Fruit fly (Drosophila melanogaster): ENCODE measurements around the gene CG12541.

Gene CG12541

DNA sequence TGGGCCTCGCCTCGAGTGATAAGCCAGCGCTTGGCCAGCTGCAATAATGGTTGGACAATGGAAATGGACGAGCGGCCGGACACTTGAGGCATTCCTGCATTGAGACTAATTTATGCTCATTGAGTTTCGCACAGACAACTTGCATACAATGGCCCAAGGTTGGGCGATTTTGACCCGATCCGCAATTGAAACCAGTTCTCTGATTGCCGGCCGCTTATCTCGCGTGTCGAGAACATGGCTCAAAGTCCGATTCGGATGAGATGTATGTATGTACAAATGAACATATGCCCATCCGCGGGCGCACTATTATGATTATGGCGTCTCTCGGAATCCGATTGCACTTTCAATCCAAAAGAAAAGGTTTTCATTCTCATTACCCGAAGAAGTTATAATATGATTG is 34.8 kb upstream of the CG12541 start:
- TF ChIP-seq Drgx (GFP tag; IDR thresholded peaks at IDR 0.05) (0 out of 2 replicates have a peak, but pooled peaks have one; percentile 7), Med (GFP tag) (peak; percentile 7), CG8388 (GFP tag; optimal IDR thresholded peaks at IDR 0.05) (no peak), nom (GFP tag; optimal IDR thresholded peaks at IDR 0.05) (peak; percentile 92), dm (GFP tag; optimal IDR thresholded peaks at IDR 0.05) (no peak), zf30C (GFP tag; optimal IDR thresholded peaks at IDR 0.05) (no peak)

DNA sequence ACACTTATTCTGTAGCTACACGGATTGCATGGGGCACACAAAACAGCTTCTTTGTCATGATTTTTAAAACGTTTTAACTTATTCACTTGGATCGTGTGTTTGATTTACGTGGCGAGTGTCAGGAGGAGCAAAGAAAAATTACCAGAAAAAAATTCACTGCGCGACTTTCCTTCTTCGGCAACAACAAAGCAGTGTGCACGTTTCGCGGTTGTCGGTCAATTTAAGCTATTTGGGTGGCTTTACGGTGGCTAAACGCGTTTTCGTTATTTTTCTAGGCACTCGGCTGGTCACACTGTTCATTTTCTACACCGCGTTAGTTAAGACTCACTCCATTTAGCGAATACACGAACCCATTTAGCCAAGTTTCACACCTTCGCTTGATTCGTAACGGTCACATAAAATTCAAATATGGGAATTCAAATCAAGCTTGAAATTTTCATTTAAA is 32.0 kb upstream of the CG12541 start, which contains the start of gene Sxl:
Gene Sxl (minus strand): TSS at position 195 of the 445 bp plus-strand sequence.
- TF ChIP-seq CG17912 (GFP tag; optimal IDR thresholded peaks at IDR 0.05) (peak; percentile 37), Abd-B (GFP tag; optimal IDR thresholded peaks at IDR 0.05) (peak; percentile 55), CG4404 (GFP tag; IDR thresholded peaks at IDR 0.05) (no peak), CG2202 (tag; optimal IDR thresholded peaks at IDR 0.05) (peak; percentile 29), ranshi (GFP tag; IDR thresholded peaks at IDR 0.05) (no peak), inv (GFP tag; IDR thresholded peaks at IDR 0.05; ENCODE audit: partially characterized antibody) (no peak), pan (optimal IDR thresholded peaks at IDR 0.05) (no peak), pan (GFP tag; optimal IDR thresholded peaks at IDR 0.05 in 1 of 2, IDR thresholded peaks at IDR 0.05 in 1 of 2) (no peak), unpg (GFP tag; optimal IDR thresholded peaks at IDR 0.05) (peak; percentile 20), CG3847 (GFP tag; IDR thresholded peaks at IDR 0.05) (peak; percentile 51; the same call in 1 of the 2 replicates), Fer1 (GFP tag; optimal IDR thresholded peaks at IDR 0.05) (peak; percentile 27), CG12299 (tag; optimal IDR thresholded peaks at IDR 0.05) (peak; percentile 75), mirr (GFP tag; optimal IDR thresholded peaks at IDR 0.05) (peak; percentile 19), CG7271 (tag; optimal IDR thresholded peaks at IDR 0.05) (no peak), oc (tag; optimal IDR thresholded peaks at IDR 0.05) (peak; percentile 8), CG9817 (tag; optimal IDR thresholded peaks at IDR 0.05) (no peak), phol (tag; optimal IDR thresholded peaks at IDR 0.05) (peak; percentile 62), Neu2 (GFP tag; optimal IDR thresholded peaks at IDR 0.05; ENCODE audit: borderline replicate concordance) (no peak), ind (GFP tag; optimal IDR thresholded peaks at IDR 0.05) (no peak), Scr (GFP tag; IDR thresholded peaks at IDR 0.05; ENCODE audit: partially characterized antibody) (peak; percentile 15), Med (GFP tag) (peak; percentile 92), bigmax (GFP tag; optimal IDR thresholded peaks at IDR 0.05) (peak; percentile 38), E2f2 (GFP tag; IDR thresholded peaks at IDR 0.05) (peak; percentile 77), fd102C (GFP tag; optimal IDR thresholded peaks at IDR 0.05) (peak; percentile 16), CG11695 (GFP tag; IDR thresholded peaks at IDR 0.05) (no peak), HLH54F (GFP tag; optimal IDR thresholded peaks at IDR 0.05) (no peak), sr (GFP tag; IDR thresholded peaks at IDR 0.05) (no peak), CG7963 (GFP tag; IDR thresholded peaks at IDR 0.05; ENCODE audit: partially characterized antibody) (no peak), dmrt99B (tag; optimal IDR thresholded peaks at IDR 0.05) (peak; percentile 19), CG11456 (GFP tag; IDR thresholded peaks at IDR 0.05) (0 out of 3 replicates have a peak, but pooled peaks have one; percentile 46), run (tag; optimal IDR thresholded peaks at IDR 0.05) (peak; percentile 15), Fer3 (tag; optimal IDR thresholded peaks at IDR 0.05) (peak; percentile 34), lbe (GFP tag; optimal IDR thresholded peaks at IDR 0.05) (no peak), fd64A (GFP tag; optimal IDR thresholded peaks at IDR 0.05) (peak; percentile 40), CG9727 (GFP tag; optimal IDR thresholded peaks at IDR 0.05) (no peak), NC2α (GFP tag; optimal IDR thresholded peaks at IDR 0.05) (peak; percentile 71), Dip2 (GFP tag; IDR thresholded peaks at IDR 0.05) (no peak), ttk (GFP tag; IDR thresholded peaks at IDR 0.05) (no peak), CG4282 (GFP tag; optimal IDR thresholded peaks at IDR 0.05) (no peak), Xrp1 (GFP tag; IDR thresholded peaks at IDR 0.05) (peak; percentile 27; the same call in 1 of the 2 replicates), corto (GFP tag; optimal IDR thresholded peaks at IDR 0.05) (no peak), Dad (GFP tag; optimal IDR thresholded peaks at IDR 0.05) (peak; percentile 6), tup (GFP tag; optimal IDR thresholded peaks at IDR 0.05) (no peak), tna (GFP tag; IDR thresholded peaks at IDR 0.05; ENCODE audit: partially characterized antibody) (peak; percentile 18; the same call in 1 of the 2 replicates)

All from whole organism, embryonic.